Worm (Caenorhabditis elegans): ENCODE results near the gene JC8.4.
A peak's percentile ranks its signal among the peaks of the same experiment; 100 is the strongest.

JC8.4 gene

DNA sequence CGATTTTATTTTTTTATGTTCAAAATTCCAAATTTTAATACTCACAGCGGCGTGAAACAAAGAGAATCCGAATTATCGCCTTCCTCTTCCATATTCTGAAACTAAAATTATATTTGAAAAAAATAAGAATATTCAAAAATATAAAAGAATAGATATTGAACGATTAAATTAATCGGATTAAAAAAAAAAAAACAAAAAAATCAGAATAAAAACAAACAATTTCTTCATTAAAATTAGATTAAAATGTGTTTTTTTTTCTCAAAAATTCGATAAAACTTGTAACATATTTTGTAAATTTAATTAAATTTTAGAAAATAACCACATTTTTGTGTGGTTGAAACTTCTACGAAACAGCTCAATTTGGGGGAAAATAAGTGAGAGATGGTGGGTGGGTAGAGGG is 39.3 kb downstream of the JC8.4 start, which contains the start of gene cpsf-3:
Gene cpsf-3, minus strand, starts transcription at position 101 of the 400 bp plus-strand sequence.
- TF ChIP-seq jun-1 (tag; optimal IDR thresholded peaks at IDR 0.05) (no peak), efl-3 (GFP tag; optimal IDR thresholded peaks at IDR 0.05) (no peak), blmp-1 (tag; optimal IDR thresholded peaks at IDR 0.05) (no peak), ama-1 (optimal IDR thresholded peaks at IDR 0.05) (no peak), Y116A8C.19 (tag; optimal IDR thresholded peaks at IDR 0.05; ENCODE audit: borderline replicate concordance) (no peak), isw-1 (GFP tag; IDR thresholded peaks at IDR 0.05) (no peak), mef-2 (tag; optimal IDR thresholded peaks at IDR 0.05) (no peak), skn-1 (tag; optimal IDR thresholded peaks at IDR 0.05) (no peak), nhr-19 (GFP tag; conservative IDR thresholded peaks at IDR 0.05) (no peak), sup-37 (GFP tag; optimal IDR thresholded peaks at IDR 0.05) (no peak), nhr-20 (tag; optimal IDR thresholded peaks at IDR 0.05) (no peak), ets-5 (GFP tag; IDR thresholded peaks at IDR 0.05) (no peak), fkh-10 (GFP tag; optimal IDR thresholded peaks at IDR 0.05) (no peak), fkh-4 (tag; optimal IDR thresholded peaks at IDR 0.05; ENCODE audit: borderline replicate concordance) (no peak)

DNA sequence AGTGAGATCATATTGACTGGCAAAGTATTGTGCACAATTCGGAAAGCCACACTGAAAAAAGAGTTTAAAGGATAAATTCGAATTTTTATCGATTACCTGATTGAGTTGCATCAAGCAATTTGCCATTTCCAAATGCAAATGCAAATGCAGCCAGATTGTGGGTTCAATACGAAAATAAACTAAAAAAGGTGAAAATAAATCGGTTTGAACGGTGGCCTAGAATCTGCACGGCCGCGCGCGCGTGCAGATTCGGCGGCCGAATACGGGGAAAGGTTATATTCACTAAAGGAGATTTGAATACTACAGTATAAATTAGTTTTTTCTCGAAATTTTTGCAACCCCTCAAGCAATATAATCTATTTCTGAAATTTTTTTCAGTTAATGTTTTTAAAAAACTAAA is 45.8 kb downstream of the JC8.4 start, which contains the start of gene Y67H2A.10:
Gene Y67H2A.10, minus strand, starts transcription at position 184 of the 400 bp plus-strand sequence.
- TF ChIP-seq pqm-1 (tag; optimal IDR thresholded peaks at IDR 0.05) (no peak), rnt-1 (tag; optimal IDR thresholded peaks at IDR 0.05) (peak; percentile 72), nhr-28 (tag; optimal IDR thresholded peaks at IDR 0.05) (no peak), lin-13 (GFP tag; optimal IDR thresholded peaks at IDR 0.05) (no peak), unc-30 (tag; optimal IDR thresholded peaks at IDR 0.05) (no peak), zag-1 (tag; optimal IDR thresholded peaks at IDR 0.05) (no peak), dsc-1 (tag; optimal IDR thresholded peaks at IDR 0.05) (no peak), fos-1 (tag; optimal IDR thresholded peaks at IDR 0.05) (no peak), unc-86 (tag; optimal IDR thresholded peaks at IDR 0.05) (no peak), snpc-4 (tag; optimal IDR thresholded peaks at IDR 0.05) (no peak), lin-39 (tag; optimal IDR thresholded peaks at IDR 0.05) (no peak), tbx-2 (tag; optimal IDR thresholded peaks at IDR 0.05) (peak; percentile 16), grh-1 (GFP tag; IDR thresholded peaks at IDR 0.05) (no peak), nhr-237 (tag; optimal IDR thresholded peaks at IDR 0.05) (no peak), ces-1 (GFP tag; optimal IDR thresholded peaks at IDR 0.05) (no peak), ets-5 (GFP tag; IDR thresholded peaks at IDR 0.05) (no peak), nhr-19 (GFP tag; conservative IDR thresholded peaks at IDR 0.05) (no peak), ztf-11 (tag; optimal IDR thresholded peaks at IDR 0.05) (peak in 1 of 2 experiments; percentile 14), unc-62 (GFP tag; optimal IDR thresholded peaks at IDR 0.05) (no peak), ceh-8 (GFP tag; optimal IDR thresholded peaks at IDR 0.05) (no peak), hlh-4 (tag; optimal IDR thresholded peaks at IDR 0.05) (no peak), ceh-88 (GFP tag; IDR thresholded peaks at IDR 0.05) (no peak), Y116A8C.19 (tag; optimal IDR thresholded peaks at IDR 0.05; ENCODE audit: borderline replicate concordance) (no peak), alr-1 (tag; optimal IDR thresholded peaks at IDR 0.05; ENCODE audit: borderline replicate concordance) (no peak), nhr-47 (tag; optimal IDR thresholded peaks at IDR 0.05) (no peak), F16B12.6 (tag; optimal IDR thresholded peaks at IDR 0.05) (no peak), efl-3 (GFP tag; optimal IDR thresholded peaks at IDR 0.05) (no peak), jun-1 (tag; optimal IDR thresholded peaks at IDR 0.05) (no peak), fkh-4 (tag; optimal IDR thresholded peaks at IDR 0.05; ENCODE audit: borderline replicate concordance) (no peak), ama-1 (optimal IDR thresholded peaks at IDR 0.05) (no peak), aha-1 (tag; optimal IDR thresholded peaks at IDR 0.05) (no peak), C04F5.9 (tag; optimal IDR thresholded peaks at IDR 0.05) (no peak), sup-37 (GFP tag; optimal IDR thresholded peaks at IDR 0.05) (no peak), irx-1 (tag; optimal IDR thresholded peaks at IDR 0.05) (peak; percentile 21), unc-98 (GFP tag; IDR thresholded peaks at IDR 0.05) (no peak), xbp-1 (tag; optimal IDR thresholded peaks at IDR 0.05) (no peak), mab-9 (GFP tag; IDR thresholded peaks at IDR 0.05) (no peak), nhr-12 (tag; optimal IDR thresholded peaks at IDR 0.05) (no peak), ceh-90 (tag; optimal IDR thresholded peaks at IDR 0.05) (peak; percentile 44), lin-15B (tag; optimal IDR thresholded peaks at IDR 0.05) (peak; percentile 24), ceh-63 (GFP tag; optimal IDR thresholded peaks at IDR 0.05) (no peak), ztf-4 (tag; optimal IDR thresholded peaks at IDR 0.05) (no peak), fkh-8 (tag; optimal IDR thresholded peaks at IDR 0.05) (no peak), egl-13 (tag; optimal IDR thresholded peaks at IDR 0.05) (no peak), tlp-1 (tag; optimal IDR thresholded peaks at IDR 0.05) (no peak), nhr-20 (tag; optimal IDR thresholded peaks at IDR 0.05) (no peak), dpl-1 (GFP tag; optimal IDR thresholded peaks at IDR 0.05) (peak in 2 of 3 experiments; percentile 32 to 47)

Measured in whole organism, L1 larva.